Fruit fly (Drosophila melanogaster): ENCODE data around the gene Obp22a.

Gene Obp22a

DNA sequence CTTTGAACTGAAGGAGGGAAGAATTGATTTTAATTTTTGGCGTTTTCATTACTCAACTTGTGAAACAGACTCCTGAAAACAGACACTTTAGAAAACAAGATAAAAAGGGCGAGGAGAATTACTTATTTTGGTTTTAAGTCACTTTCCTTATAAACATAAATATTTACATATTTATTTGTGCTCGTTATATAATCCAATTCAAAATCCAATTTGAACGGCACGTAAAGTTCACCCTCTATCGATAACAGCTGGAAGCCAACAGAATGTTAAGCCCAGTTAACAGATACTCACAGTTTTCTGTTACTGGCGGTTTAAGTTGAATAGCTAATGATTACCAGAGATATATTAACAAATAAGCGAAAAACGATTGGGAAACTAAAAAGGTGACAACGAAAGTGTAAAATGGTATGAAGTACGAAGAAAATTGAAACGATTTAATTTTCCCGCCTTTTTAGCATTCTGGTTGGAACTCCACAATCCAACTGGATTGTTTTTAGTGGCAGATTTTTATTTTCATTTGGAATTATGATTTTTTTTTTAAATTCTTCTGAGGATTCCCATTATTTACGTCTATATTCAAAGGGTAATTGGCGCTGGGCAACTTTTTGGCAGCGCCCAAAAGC lies 12.7 kb downstream of the Obp22a start:
- TF ChIP-seq Atf-2 (GFP tag; optimal IDR thresholded peaks at IDR 0.05) (no peak), Dbx (GFP tag; IDR thresholded peaks at IDR 0.05) (no peak), B-H2 (GFP tag; optimal IDR thresholded peaks at IDR 0.05) (no peak), insv (GFP tag; optimal IDR thresholded peaks at IDR 0.05) (peak; percentile 93 to 97), Pdp1 (GFP tag; optimal IDR thresholded peaks at IDR 0.05) (peak in 1 of 2 experiments; percentile 94), Dref (GFP tag; IDR thresholded peaks at IDR 0.05) (0 out of 2 replicates have a peak, but pooled peaks have one; percentile 21), E2f2 (GFP tag; IDR thresholded peaks at IDR 0.05) (peak; percentile 43; the same call in 1 of the 2 replicates), Dp (GFP tag; optimal IDR thresholded peaks at IDR 0.05) (peak; percentile 23)

DNA sequence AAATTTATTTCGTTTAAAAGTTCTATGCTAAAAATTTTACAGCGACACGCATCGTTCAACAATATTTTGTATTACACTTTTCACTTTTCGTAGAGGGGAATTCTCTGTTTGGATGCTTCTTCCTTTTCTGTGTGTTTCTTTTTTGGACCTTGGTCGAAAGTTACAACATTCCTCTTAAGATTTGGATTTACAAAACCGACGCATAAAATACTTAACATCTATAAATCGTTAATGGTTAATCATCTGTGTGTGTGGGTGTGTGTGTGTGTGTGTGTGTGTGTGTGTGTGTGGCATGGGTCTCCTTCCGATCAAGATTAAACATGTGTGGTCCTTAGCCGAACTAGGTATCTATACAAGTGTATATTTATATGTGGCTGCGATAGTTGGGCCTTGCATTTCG lies 16.5 kb downstream of the Obp22a start:
- TF ChIP-seq onecut (GFP tag; IDR thresholded peaks at IDR 0.05) (no peak), Dfd (GFP tag; optimal IDR thresholded peaks at IDR 0.05) (peak in 1 of 2 experiments; percentile 26), fd102C (GFP tag; optimal IDR thresholded peaks at IDR 0.05) (no peak)

DNA sequence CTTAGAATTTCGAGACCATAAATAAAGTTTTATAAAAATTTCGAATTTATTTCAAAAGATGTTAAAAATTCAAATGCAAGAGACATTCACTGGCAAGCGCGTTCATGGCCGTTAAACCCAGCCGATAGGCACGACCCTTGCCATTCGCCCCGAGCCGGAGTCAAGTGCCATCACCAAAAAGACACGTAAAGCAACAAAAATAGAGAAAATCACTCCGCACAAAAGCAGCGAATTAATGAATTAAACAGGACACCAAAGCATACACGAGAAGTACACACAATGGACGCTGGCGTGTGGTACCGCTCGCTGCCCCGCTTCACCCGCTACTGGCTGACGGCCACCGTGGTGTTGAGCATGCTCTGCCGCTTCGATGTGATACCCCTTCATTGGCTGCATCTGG lies 18.0 kb downstream of the Obp22a start, which contains the start of gene Der-1:
Gene Der-1, plus strand, starts transcription at position 1 of the 400 bp plus-strand sequence.
- peak; percentile 56 for TF ChIP-seq Abd-B (GFP tag; optimal IDR thresholded peaks at IDR 0.05)
- TF ChIP-seq esg (GFP tag; conservative IDR thresholded peaks at IDR 0.05): no peak
- no peak for TF ChIP-seq Bteb2 (GFP tag; optimal IDR thresholded peaks at IDR 0.05)
- TF ChIP-seq cato (GFP tag; optimal IDR thresholded peaks at IDR 0.05; ENCODE audit: borderline replicate concordance): no peak
- no peak for TF ChIP-seq Max (GFP tag; optimal IDR thresholded peaks at IDR 0.05)
- TF ChIP-seq CG14710 (tag; optimal IDR thresholded peaks at IDR 0.05): peak; percentile 15
- peak; percentile 32 for TF ChIP-seq CHES-1-like (GFP tag; optimal IDR thresholded peaks at IDR 0.05)
- TF ChIP-seq kay (GFP tag; optimal IDR thresholded peaks at IDR 0.05): no peak
- TF ChIP-seq Med (GFP tag): peak; percentile 60
- TF ChIP-seq CG1024 (GFP tag; IDR thresholded peaks at IDR 0.05): no peak
- TF ChIP-seq tgo (GFP tag; IDR thresholded peaks at IDR 0.05): peak; percentile 18; the same call in 1 of the 3 replicates
- TF ChIP-seq CG14860 (GFP tag; IDR thresholded peaks at IDR 0.05; ENCODE audit: partially characterized antibody): peak; percentile 68
- no peak for TF ChIP-seq CG14050 (GFP tag; IDR thresholded peaks at IDR 0.05)
- peak; percentile 69 for TF ChIP-seq Sin3A (optimal IDR thresholded peaks at IDR 0.05)
- TF ChIP-seq wdn (GFP tag; IDR thresholded peaks at IDR 0.05): no peak
- TF ChIP-seq Asciz (GFP tag; optimal IDR thresholded peaks at IDR 0.05): no peak
- TF ChIP-seq dmrt11E (tag; optimal IDR thresholded peaks at IDR 0.05): no peak
- TF ChIP-seq row (GFP tag; IDR thresholded peaks at IDR 0.05): peak; percentile 80
- TF ChIP-seq CG8924 (tag; optimal IDR thresholded peaks at IDR 0.05): peak; percentile 35
- no peak for TF ChIP-seq CG17186 (GFP tag; optimal IDR thresholded peaks at IDR 0.05)
- TF ChIP-seq pzg (GFP tag; optimal IDR thresholded peaks at IDR 0.05): peak; percentile 80
- peak; percentile 66 for TF ChIP-seq CG4360 (GFP tag; IDR thresholded peaks at IDR 0.05)
- TF ChIP-seq CG7963 (GFP tag; IDR thresholded peaks at IDR 0.05; ENCODE audit: partially characterized antibody): peak; percentile 80
- no peak for TF ChIP-seq bsh (GFP tag; optimal IDR thresholded peaks at IDR 0.05)
- no peak for TF ChIP-seq z (GFP tag; IDR thresholded peaks at IDR 0.05)
- TF ChIP-seq jing (GFP tag; optimal IDR thresholded peaks at IDR 0.05): no peak
- TF ChIP-seq Scr (GFP tag; IDR thresholded peaks at IDR 0.05; ENCODE audit: partially characterized antibody): peak; percentile 91
- TF ChIP-seq inv (GFP tag; IDR thresholded peaks at IDR 0.05; ENCODE audit: partially characterized antibody): peak; percentile 91
- no peak for TF ChIP-seq p53 (GFP tag; optimal IDR thresholded peaks at IDR 0.05)
- TF ChIP-seq CG15514 (GFP tag; optimal IDR thresholded peaks at IDR 0.05): peak; percentile 43
- peak; percentile 95 for TF ChIP-seq CG13287 (GFP tag; IDR thresholded peaks at IDR 0.05; ENCODE audit: partially characterized antibody)
- TF ChIP-seq knrl (GFP tag; IDR thresholded peaks at IDR 0.05; ENCODE audit: partially characterized antibody): peak; percentile 91
- no peak for TF ChIP-seq CG3847 (GFP tag; IDR thresholded peaks at IDR 0.05)
- TF ChIP-seq CG2129 (GFP tag; IDR thresholded peaks at IDR 0.05; ENCODE audit: partially characterized antibody): peak; percentile 64
- TF ChIP-seq HmgZ (tag; optimal IDR thresholded peaks at IDR 0.05): no peak
- TF ChIP-seq H2.0 (GFP tag; IDR thresholded peaks at IDR 0.05): peak; percentile 15; the same call in 1 of the 2 replicates

Measured in whole organism, embryonic.